Fruit fly (Drosophila melanogaster): Measurements from ENCODE around the gene CG4318.
A peak's percentile ranks its signal among the peaks of the same experiment; 100 is the strongest.

Gene CG4318

DNA sequence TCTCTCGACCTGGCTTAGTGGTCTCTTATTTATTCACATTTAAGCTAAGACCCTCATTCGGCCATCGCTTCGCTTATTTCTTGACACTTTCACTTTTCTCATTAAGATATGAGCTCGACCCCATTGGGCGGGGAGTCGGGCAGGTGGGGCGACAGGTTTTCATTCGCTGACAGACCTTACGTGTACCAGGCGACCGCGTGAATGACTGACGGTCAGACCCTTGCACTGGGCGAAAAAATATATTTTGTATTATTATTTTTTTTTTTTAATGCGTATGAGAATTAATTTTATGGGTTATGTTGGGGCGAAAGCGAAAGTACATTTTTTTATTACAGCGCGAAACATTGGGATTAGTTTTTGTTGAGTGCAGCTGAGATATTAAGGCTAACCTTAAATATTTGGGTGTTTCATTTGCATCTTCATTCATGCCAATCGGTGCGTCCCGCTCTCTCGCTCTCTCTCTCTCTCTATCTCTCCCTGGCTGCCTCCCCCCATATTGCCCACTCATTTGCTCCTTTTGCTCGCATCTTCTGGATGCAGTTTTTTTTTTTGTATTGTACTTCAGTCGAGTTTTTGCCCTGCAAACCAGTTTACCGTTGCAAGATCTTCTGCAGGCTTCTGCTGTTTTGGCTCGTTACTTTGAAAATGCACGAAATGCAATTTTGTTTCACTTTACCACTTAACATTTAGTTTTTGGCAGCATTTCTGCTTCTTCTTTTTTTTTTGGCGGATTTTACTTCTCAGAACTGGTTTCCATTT is 17.6 kb downstream of the CG4318 start (continued):
- TF ChIP-seq NFAT (GFP tag; IDR thresholded peaks at IDR 0.05) (no peak), CG11504 (tag; optimal IDR thresholded peaks at IDR 0.05) (peak; percentile 70), hb (GFP tag; IDR thresholded peaks at IDR 0.05; ENCODE audit: partially characterized antibody) (no peak), CG7928 (GFP tag; optimal IDR thresholded peaks at IDR 0.05) (no peak), D19A (tag; optimal IDR thresholded peaks at IDR 0.05) (peak; percentile 38), CG10366 (GFP tag; IDR thresholded peaks at IDR 0.05) (peak; percentile 76), CG12744 (GFP tag; optimal IDR thresholded peaks at IDR 0.05) (no peak), Dp (GFP tag; optimal IDR thresholded peaks at IDR 0.05) (no peak), Fer1 (GFP tag; optimal IDR thresholded peaks at IDR 0.05) (peak; percentile 22), kay (GFP tag; optimal IDR thresholded peaks at IDR 0.05) (no peak), CG11398 (GFP tag; optimal IDR thresholded peaks at IDR 0.05) (no peak), sob (GFP tag; IDR thresholded peaks at IDR 0.05) (peak; percentile 48; the same call in 1 of the 2 replicates), CG11695 (GFP tag; IDR thresholded peaks at IDR 0.05) (peak; percentile 52; the same call in 1 of the 3 replicates), fru (optimal IDR thresholded peaks at IDR 0.05) (no peak), CG9817 (tag; optimal IDR thresholded peaks at IDR 0.05) (no peak), fd3F (GFP tag; optimal IDR thresholded peaks at IDR 0.05) (no peak), ara (GFP tag; IDR thresholded peaks at IDR 0.05) (peak; percentile 66; the same call in 1 of the 2 replicates), vvl (GFP tag; IDR thresholded peaks at IDR 0.05) (peak; percentile 88), Ptx1 (GFP tag; IDR thresholded peaks at IDR 0.05) (peak; percentile 74), twi (tag; optimal IDR thresholded peaks at IDR 0.05) (no peak), fd102C (GFP tag; optimal IDR thresholded peaks at IDR 0.05) (no peak), gfzf (GFP tag; optimal IDR thresholded peaks at IDR 0.05) (no peak), CG9876 (GFP tag; optimal IDR thresholded peaks at IDR 0.05) (no peak), oc (tag; optimal IDR thresholded peaks at IDR 0.05) (peak; percentile 67), CrebB (tag; optimal IDR thresholded peaks at IDR 0.05) (no peak), otp (GFP tag; IDR thresholded peaks at IDR 0.05) (peak; percentile 72), E2f1 (GFP tag; IDR thresholded peaks at IDR 0.05) (peak; percentile 51; the same call in 1 of the 2 replicates), Optix (GFP tag; IDR thresholded peaks at IDR 0.05) (peak; percentile 82), CG42726 (GFP tag; IDR thresholded peaks at IDR 0.05; ENCODE audit: partially characterized antibody) (no peak), nerfin-2 (GFP tag; IDR thresholded peaks at IDR 0.05; ENCODE audit: partially characterized antibody) (no peak), slp2 (GFP tag; optimal IDR thresholded peaks at IDR 0.05) (no peak), insv (GFP tag; optimal IDR thresholded peaks at IDR 0.05) (no peak), zen (tag; optimal IDR thresholded peaks at IDR 0.05) (no peak), kni (GFP tag; optimal IDR thresholded peaks at IDR 0.05) (peak; percentile 37), CG10274 (GFP tag; optimal IDR thresholded peaks at IDR 0.05) (no peak), bsh (GFP tag; optimal IDR thresholded peaks at IDR 0.05) (peak in 1 of 2 experiments; percentile 61), Taf1 (GFP tag; IDR thresholded peaks at IDR 0.05) (no peak), nom (GFP tag; optimal IDR thresholded peaks at IDR 0.05) (peak; percentile 64), Sox100B (GFP tag; optimal IDR thresholded peaks at IDR 0.05) (peak; percentile 47), dysf (GFP tag; IDR thresholded peaks at IDR 0.05) (peak; percentile 71), cas (GFP tag; IDR thresholded peaks at IDR 0.05) (no peak), exex (tag; optimal IDR thresholded peaks at IDR 0.05) (no peak), CG7839 (tag; optimal IDR thresholded peaks at IDR 0.05) (peak; percentile 61), mld (GFP tag; IDR thresholded peaks at IDR 0.05; ENCODE audit: partially characterized antibody) (no peak), fd96Cb (tag; optimal IDR thresholded peaks at IDR 0.05) (peak; percentile 38), CG12219 (GFP tag; optimal IDR thresholded peaks at IDR 0.05) (no peak), Neu2 (GFP tag; optimal IDR thresholded peaks at IDR 0.05; ENCODE audit: borderline replicate concordance) (no peak), CG7786 (GFP tag; optimal IDR thresholded peaks at IDR 0.05) (no peak), Doc2 (GFP tag; IDR thresholded peaks at IDR 0.05) (no peak)
